Fruit fly (Drosophila melanogaster): Measurements from ENCODE around the gene Ho.

The Ho gene

dm6 chr3R:11656614-11657216 is 22.8 kb upstream of the Ho start (continued):
- TF ChIP-seq sqz (GFP tag; optimal IDR thresholded peaks at IDR 0.05) = peak; percentile 86
- TF ChIP-seq CG6272 (GFP tag; IDR thresholded peaks at IDR 0.05) = peak; percentile 95
- peak; percentile 71 for TF ChIP-seq B-H2 (GFP tag; optimal IDR thresholded peaks at IDR 0.05)
- peak; percentile 98 for TF ChIP-seq oc (tag; optimal IDR thresholded peaks at IDR 0.05)
- TF ChIP-seq CG1024 (GFP tag; IDR thresholded peaks at IDR 0.05) = peak; percentile 90
- TF ChIP-seq CG9727 (GFP tag; optimal IDR thresholded peaks at IDR 0.05) = peak; percentile 94
- TF ChIP-seq lbe (GFP tag; optimal IDR thresholded peaks at IDR 0.05) = peak; percentile 98
- peak; percentile 97 for TF ChIP-seq ranshi (GFP tag; IDR thresholded peaks at IDR 0.05)
- TF ChIP-seq BEAF-32 (GFP tag; optimal IDR thresholded peaks at IDR 0.05) = no peak
- peak; percentile 57 for TF ChIP-seq da (GFP tag; optimal IDR thresholded peaks at IDR 0.05)
- peak; percentile 95 for TF ChIP-seq tin (GFP tag; optimal IDR thresholded peaks at IDR 0.05)
- peak; percentile 98 for TF ChIP-seq CG12391 (tag; optimal IDR thresholded peaks at IDR 0.05)
- TF ChIP-seq CG5953 (GFP tag; IDR thresholded peaks at IDR 0.05) = peak; percentile 94
- peak; percentile 94 for TF ChIP-seq Dad (GFP tag; optimal IDR thresholded peaks at IDR 0.05)
- TF ChIP-seq NK7.1 (GFP tag; optimal IDR thresholded peaks at IDR 0.05) = peak; percentile 91
- peak; percentile 84 for TF ChIP-seq Usf (GFP tag; optimal IDR thresholded peaks at IDR 0.05)
- TF ChIP-seq CG18011 (GFP tag; optimal IDR thresholded peaks at IDR 0.05) = peak; percentile 86
- TF ChIP-seq nau (GFP tag; optimal IDR thresholded peaks at IDR 0.05) = peak; percentile 92
- TF ChIP-seq CG9876 (GFP tag; optimal IDR thresholded peaks at IDR 0.05) = peak; percentile 86
- TF ChIP-seq CG16815 (GFP tag; optimal IDR thresholded peaks at IDR 0.05) = peak; percentile 89
- TF ChIP-seq Abd-B (GFP tag; optimal IDR thresholded peaks at IDR 0.05) = peak; percentile 91
- peak; percentile 98 for TF ChIP-seq bsh (GFP tag; optimal IDR thresholded peaks at IDR 0.05)
- peak; percentile 53 for TF ChIP-seq CTCF (GFP tag; optimal IDR thresholded peaks at IDR 0.05)
- TF ChIP-seq zf30C (GFP tag; optimal IDR thresholded peaks at IDR 0.05) = peak; percentile 76
- TF ChIP-seq slp2 (GFP tag; optimal IDR thresholded peaks at IDR 0.05) = peak; percentile 90
- TF ChIP-seq Vsx1 (GFP tag; optimal IDR thresholded peaks at IDR 0.05) = peak; percentile 90
- TF ChIP-seq CG32767 (GFP tag; IDR thresholded peaks at IDR 0.05) = peak; percentile 94
- TF ChIP-seq Jarid2 (GFP tag; optimal IDR thresholded peaks at IDR 0.05) = peak; percentile 63
- TF ChIP-seq CG6654 (GFP tag; optimal IDR thresholded peaks at IDR 0.05) = peak; percentile 77
- TF ChIP-seq ewg (GFP tag; optimal IDR thresholded peaks at IDR 0.05) = peak; percentile 87
- peak; percentile 84 for TF ChIP-seq ash1 (GFP tag; optimal IDR thresholded peaks at IDR 0.05)
- TF ChIP-seq Poxn (GFP tag; IDR thresholded peaks at IDR 0.05) = peak; percentile 95
- TF ChIP-seq CG31388 (GFP tag; optimal IDR thresholded peaks at IDR 0.05) = peak; percentile 91
- TF ChIP-seq br (optimal IDR thresholded peaks at IDR 0.05) = no peak
- no peak for TF ChIP-seq Sin3A (optimal IDR thresholded peaks at IDR 0.05)
- peak; percentile 95 for TF ChIP-seq CG7372 (GFP tag; IDR thresholded peaks at IDR 0.05)
- no peak for TF ChIP-seq cg (GFP tag; optimal IDR thresholded peaks at IDR 0.05)
- TF ChIP-seq ro (GFP tag; IDR thresholded peaks at IDR 0.05) = peak; percentile 90
- peak; percentile 37 for TF ChIP-seq stwl (tag; optimal IDR thresholded peaks at IDR 0.05)
- TF ChIP-seq Dip3 (GFP tag; optimal IDR thresholded peaks at IDR 0.05) = peak; percentile 96
- TF ChIP-seq Drgx (GFP tag; IDR thresholded peaks at IDR 0.05) = peak; percentile 99
- TF ChIP-seq Deaf1 (tag; optimal IDR thresholded peaks at IDR 0.05) = peak; percentile 80
- TF ChIP-seq Dref (GFP tag; IDR thresholded peaks at IDR 0.05) = peak; percentile 39
- TF ChIP-seq nerfin-2 (GFP tag; IDR thresholded peaks at IDR 0.05; ENCODE audit: partially characterized antibody) = no peak
- TF ChIP-seq nmo (GFP tag; optimal IDR thresholded peaks at IDR 0.05) = peak; percentile 96
- peak in 1 of 3 experiments; percentile 71 for TF ChIP-seq Stat92E (GFP tag; optimal IDR thresholded peaks at IDR 0.05)
- TF ChIP-seq tna (GFP tag; IDR thresholded peaks at IDR 0.05; ENCODE audit: partially characterized antibody) = no peak
- peak; percentile 59 for TF ChIP-seq bigmax (GFP tag; optimal IDR thresholded peaks at IDR 0.05)
- peak; percentile 69 for TF ChIP-seq p53 (GFP tag; optimal IDR thresholded peaks at IDR 0.05)
- TF ChIP-seq ken (GFP tag; IDR thresholded peaks at IDR 0.05) = peak; percentile 95
- TF ChIP-seq org-1 (GFP tag; optimal IDR thresholded peaks at IDR 0.05) = peak; percentile 92
